Worm (Caenorhabditis elegans) whole organism, L1 larva: ENCODE measurements around the gene F57F5.3.

Source experiments
- ets-5 ChIP-seq: fragments of 200-800 bp; sonication (Bioruptor generic); IDR thresholded peaks from 2 replicates; pipeline ENCODE4 v1.3.6; 2022; ENCODE audit warnings: missing genetic modification characterization, missing compliant biosample characterization
- fkh-4 ChIP-seq: sonication (generic microtip); optimal IDR thresholded peaks from 2 replicates; lab custom pipeline; 2016; ENCODE audit warnings: missing compliant biosample characterization, missing genetic modification characterization, borderline replicate concordance
- fos-1 ChIP-seq: fragments of 150-350 bp; optimal IDR thresholded peaks from 2 replicates; lab custom pipeline; 2014; ENCODE audit warnings: missing biosample characterization, missing genetic modification characterization
- nhr-237 ChIP-seq: fragments of 150-350 bp; optimal IDR thresholded peaks from 2 replicates; lab custom pipeline; 2014; ENCODE audit warnings: missing biosample characterization, missing genetic modification characterization
- pqm-1 ChIP-seq: sonication (generic microtip); optimal IDR thresholded peaks from 3 replicates; lab custom pipeline; 2017; ENCODE audit warnings: missing biosample characterization, missing genetic modification characterization
- tbx-2 ChIP-seq: sonication (generic microtip); optimal IDR thresholded peaks from 2 replicates; lab custom pipeline; 2016; ENCODE audit warnings: missing genetic modification characterization, missing compliant biosample characterization
- unc-62 ChIP-seq: fragments of 150-350 bp; optimal IDR thresholded peaks from 2 replicates; lab custom pipeline; 2014; ENCODE audit warnings: missing biosample characterization, missing genetic modification reagents, missing genetic modification characterization
- unc-86 ChIP-seq: sonication (generic microtip); optimal IDR thresholded peaks from 2 replicates; lab custom pipeline; 2016; ENCODE audit warnings: missing genetic modification characterization, missing compliant biosample characterization
- unc-98 ChIP-seq: fragments of 200-800 bp; sonication (Bioruptor generic); IDR thresholded peaks from 2 replicates; pipeline ENCODE4 v1.3.6; 2022; ENCODE audit warnings: missing genetic modification characterization, missing compliant biosample characterization
- vab-15 ChIP-seq: sonication (generic microtip); optimal IDR thresholded peaks from 2 replicates; lab custom pipeline; 2017; ENCODE audit warnings: missing genotype, mild to moderate bottlenecking, missing genetic modification characterization, missing compliant biosample characterization
- ztf-4 ChIP-seq: fragments of 150-350 bp; optimal IDR thresholded peaks from 2 replicates; lab custom pipeline; 2014; ENCODE audit warnings: missing biosample characterization, missing genetic modification characterization

- TF ChIP-seq tbx-2 (tag; lab: Kevin White, UChicago), result no peak
- no peak for TF ChIP-seq nhr-237 (tag; lab: Kevin White, UChicago)
- TF ChIP-seq unc-98 (GFP tag; lab: Robert Waterston, UW), result no peak
- no peak for TF ChIP-seq ets-5 (GFP tag; lab: Robert Waterston, UW)
- TF ChIP-seq vab-15 (tag; lab: Kevin White, UChicago), result no peak
- no peak for TF ChIP-seq unc-62 (GFP tag; lab: Kevin White, UChicago)
- TF ChIP-seq fkh-4 (tag; lab: Kevin White, UChicago), result no peak
- no peak for TF ChIP-seq ztf-4
- no peak for TF ChIP-seq pqm-1 (tag; lab: Kevin White, UChicago)
- TF ChIP-seq unc-86, result no peak
- TF ChIP-seq fos-1 (tag; lab: Kevin White, UChicago), result no peak
Measured at ce11 chrV:11958343-11959291, 47.8 kb downstream of the F57F5.3 start, which contains the start of gene F58H1.5.
